Fruit fly (Drosophila melanogaster): ENCODE data around the gene CG13807.

Gene CG13807

dm6 chr3L:2228367-2229171 lies 34.1 kb upstream of the CG13807 start (continued):
- TF ChIP-seq ftz-f1 (GFP tag; optimal IDR thresholded peaks at IDR 0.05), result peak; percentile 30
- TF ChIP-seq gt (GFP tag; IDR thresholded peaks at IDR 0.05), result no peak
- no peak for TF ChIP-seq CG11093 (GFP tag; IDR thresholded peaks at IDR 0.05)
- no peak for TF ChIP-seq aop (GFP tag; IDR thresholded peaks at IDR 0.05)
- peak; percentile 85 for TF ChIP-seq CTCF (GFP tag; optimal IDR thresholded peaks at IDR 0.05)
- no peak for TF ChIP-seq CG7987 (GFP tag; optimal IDR thresholded peaks at IDR 0.05)
- TF ChIP-seq CG15073 (GFP tag; optimal IDR thresholded peaks at IDR 0.05), result no peak
- peak; percentile 32 to 60 for TF ChIP-seq Trl (optimal IDR thresholded peaks at IDR 0.05)
- no peak for TF ChIP-seq Trl (GFP tag; optimal IDR thresholded peaks at IDR 0.05)
- TF ChIP-seq Hr51 (GFP tag; optimal IDR thresholded peaks at IDR 0.05), result no peak
- no peak for TF ChIP-seq Sox100B (GFP tag; optimal IDR thresholded peaks at IDR 0.05)
- TF ChIP-seq CG10274 (GFP tag; optimal IDR thresholded peaks at IDR 0.05), result no peak
- TF ChIP-seq CkIIα-i1 (GFP tag; IDR thresholded peaks at IDR 0.05), result no peak
- peak; percentile 33 for TF ChIP-seq Med (GFP tag)
- peak; percentile 5 for TF ChIP-seq stwl (tag; optimal IDR thresholded peaks at IDR 0.05)
- no peak for TF ChIP-seq fd96Cb (tag; optimal IDR thresholded peaks at IDR 0.05)
- no peak for TF ChIP-seq emc (GFP tag; optimal IDR thresholded peaks at IDR 0.05)
- no peak for TF ChIP-seq zfh1 (GFP tag; IDR thresholded peaks at IDR 0.05)
- no peak for TF ChIP-seq ewg (GFP tag; optimal IDR thresholded peaks at IDR 0.05)

dm6 chr3L:2229172-2229696 lies 33.5 kb upstream of the CG13807 start, which contains the start of gene Oseg2:
Oseg2 (plus strand) TSS chr3L:2229646.
- TF ChIP-seq wdn (GFP tag; IDR thresholded peaks at IDR 0.05), result no peak
- no peak for TF ChIP-seq peb (GFP tag; IDR thresholded peaks at IDR 0.05)
- TF ChIP-seq Rfx (GFP tag; IDR thresholded peaks at IDR 0.05), result peak; percentile 17; the same call in 1 of the 2 replicates
- TF ChIP-seq seq (GFP tag; IDR thresholded peaks at IDR 0.05), result peak; percentile 82
- no peak for TF ChIP-seq ssp (GFP tag; IDR thresholded peaks at IDR 0.05)
- TF ChIP-seq Adf1 (GFP tag; IDR thresholded peaks at IDR 0.05), result peak; percentile 68; the same call in 1 of the 2 replicates
- TF ChIP-seq CG17568 (GFP tag; optimal IDR thresholded peaks at IDR 0.05), result no peak
- TF ChIP-seq CG4854 (GFP tag; optimal IDR thresholded peaks at IDR 0.05), result no peak
- TF ChIP-seq ewg (GFP tag; optimal IDR thresholded peaks at IDR 0.05), result peak; percentile 99
- peak; percentile 36; the same call in 1 of the 2 replicates for TF ChIP-seq CG16779 (GFP tag; IDR thresholded peaks at IDR 0.05)
- TF ChIP-seq chinmo (GFP tag; IDR thresholded peaks at IDR 0.05; ENCODE audit: partially characterized antibody), result 0 out of 4 replicates have a peak, but pooled peaks have one; percentile 53
- no peak for TF ChIP-seq CG17612 (GFP tag; IDR thresholded peaks at IDR 0.05)
- TF ChIP-seq pita (GFP tag; optimal IDR thresholded peaks at IDR 0.05), result no peak
- peak; percentile 10 for TF ChIP-seq Med (GFP tag)
- TF ChIP-seq NfI (GFP tag; optimal IDR thresholded peaks at IDR 0.05), result no peak
- TF ChIP-seq HLH4C (GFP tag; IDR thresholded peaks at IDR 0.05; ENCODE audit: partially characterized antibody), result 0 out of 3 replicates have a peak, but pooled peaks have one; percentile 9
- TF ChIP-seq sisA (GFP tag; IDR thresholded peaks at IDR 0.05), result no peak
- no peak for TF ChIP-seq CG15479 (GFP tag; optimal IDR thresholded peaks at IDR 0.05)
- TF ChIP-seq Camta (GFP tag; optimal IDR thresholded peaks at IDR 0.05), result no peak
- TF ChIP-seq crp (GFP tag; optimal IDR thresholded peaks at IDR 0.05), result no peak
- TF ChIP-seq prd (optimal IDR thresholded peaks at IDR 0.05), result no peak
- 0 out of 3 replicates have a peak, but pooled peaks have one; percentile 10 for TF ChIP-seq prd (GFP tag; IDR thresholded peaks at IDR 0.05)
- no peak for TF ChIP-seq mirr (GFP tag; optimal IDR thresholded peaks at IDR 0.05)
- TF ChIP-seq CG7745 (tag; optimal IDR thresholded peaks at IDR 0.05), result no peak
- TF ChIP-seq CG34422 (GFP tag; IDR thresholded peaks at IDR 0.05), result peak; percentile 71; the same call in 1 of the 3 replicates
- no peak for TF ChIP-seq grn (GFP tag; optimal IDR thresholded peaks at IDR 0.05)
- TF ChIP-seq hb (GFP tag; IDR thresholded peaks at IDR 0.05; ENCODE audit: partially characterized antibody), result no peak
- TF ChIP-seq scrt (GFP tag; optimal IDR thresholded peaks at IDR 0.05), result peak; percentile 100
- peak; percentile 4 to 34 for TF ChIP-seq Trl (optimal IDR thresholded peaks at IDR 0.05)
- TF ChIP-seq Trl (GFP tag; optimal IDR thresholded peaks at IDR 0.05), result no peak
- no peak for TF ChIP-seq p53 (GFP tag; optimal IDR thresholded peaks at IDR 0.05)
- 0 out of 2 replicates have a peak, but pooled peaks have one; percentile 29 for TF ChIP-seq klu (GFP tag; IDR thresholded peaks at IDR 0.05)
- TF ChIP-seq nerfin-1 (tag; optimal IDR thresholded peaks at IDR 0.05), result peak; percentile 49
- TF ChIP-seq Hey (tag; optimal IDR thresholded peaks at IDR 0.05), result peak; percentile 32

Measured in whole organism, embryonic.